Fruit fly (Drosophila melanogaster) whole organism: Measurements from ENCODE around the gene CG14441.

Experiments used
- CG8478 ChIP-seq: fragments of >200 bp; optimal IDR thresholded peaks from 2 replicates; lab custom pipeline; 2018; ENCODE audit warnings: inconsistent platforms
- Dll ChIP-seq: fragments of >200 bp; optimal IDR thresholded peaks from 2 replicates; lab custom pipeline; 2017
- EcR ChIP-seq, 2 experiments: fragments of >200 bp; optimal IDR thresholded peaks; 2 replicates each; lab custom pipeline; 2017; ENCODE audit warnings: missing biosample characterization in 2 of 2, missing genetic modification characterization in 2 of 2, missing genetic modification reagents in 2 of 2
- pan ChIP-seq: fragments of >200 bp; optimal IDR thresholded peaks from 2 replicates; lab custom pipeline; 2017
- psq ChIP-seq: fragments of >200 bp; optimal IDR thresholded peaks from 2 replicates; lab custom pipeline; 2017
- usp ChIP-seq: fragments of >200 bp; optimal IDR thresholded peaks from 2 replicates; lab custom pipeline; 2017; ENCODE audit warnings: missing biosample characterization, missing genetic modification characterization, mixed read lengths

The CG14441 gene

dm6 chrX:6677826-6678489 lies 21.4 kb upstream of the CG14441 start, which contains the start of gene Fum1:
Fum1 (plus strand) TSS chrX:6678424.
- TF ChIP-seq usp (GFP tag; lab: Kevin White, UChicago) (no peak), pan (no peak), CG8478 (no peak), EcR (GFP tag; optimal IDR thresholded peaks at IDR 0.05; lab: Kevin White, UChicago) (no peak), Dll (lab: Kevin White, UChicago) (no peak), psq (no peak)

dm6 chrX:6678635-6679501 lies 20.4 kb upstream of the CG14441 start, which contains the start of gene ND-ASHI:
ND-ASHI (minus strand) TSS chrX:6679118.
- no peak for TF ChIP-seq Dll (lab: Kevin White, UChicago)
- TF ChIP-seq psq: no peak
- TF ChIP-seq CG8478: no peak
- no peak for TF ChIP-seq usp (GFP tag; lab: Kevin White, UChicago)
- TF ChIP-seq EcR (GFP tag; optimal IDR thresholded peaks at IDR 0.05; lab: Kevin White, UChicago): no peak
- no peak for TF ChIP-seq pan

- TF ChIP-seq CG8478 (no peak), pan (no peak), usp (GFP tag; lab: Kevin White, UChicago) (no peak), psq (no peak), EcR (GFP tag; optimal IDR thresholded peaks at IDR 0.05; lab: Kevin White, UChicago) (no peak), Dll (lab: Kevin White, UChicago) (peak; percentile 16)
Measured at dm6 chrX:6679502-6679810, 19.9 kb upstream of the CG14441 start.

dm6 chrX:6681467-6681866 lies 17.8 kb upstream of the CG14441 start, which contains the start of gene Fum2:
Fum2 (plus strand) TSS chrX:6681767.
- TF ChIP-seq pan: no peak
- no peak for TF ChIP-seq psq
- TF ChIP-seq usp (GFP tag; lab: Kevin White, UChicago): no peak
- no peak for TF ChIP-seq Dll (lab: Kevin White, UChicago)
- TF ChIP-seq EcR (GFP tag; optimal IDR thresholded peaks at IDR 0.05; lab: Kevin White, UChicago): no peak
- no peak for TF ChIP-seq CG8478

dm6 chrX:6683635-6684499 lies 15.4 kb upstream of the CG14441 start, which contains the start of gene Pink1:
Pink1 (plus strand) TSS chrX:6683798.
- no peak for TF ChIP-seq Dll (lab: Kevin White, UChicago)
- no peak for TF ChIP-seq EcR (GFP tag; optimal IDR thresholded peaks at IDR 0.05; lab: Kevin White, UChicago)
- no peak for TF ChIP-seq CG8478
- no peak for TF ChIP-seq usp (GFP tag; lab: Kevin White, UChicago)
- no peak for TF ChIP-seq pan
- no peak for TF ChIP-seq psq

dm6 chrX:6687267-6687666 lies 12.0 kb upstream of the CG14441 start, which contains the start of gene CG44303:
CG44303 (minus strand) TSS chrX:6687420.
- no peak for TF ChIP-seq psq
- no peak for TF ChIP-seq CG8478
- TF ChIP-seq pan: no peak

- no peak for TF ChIP-seq pan
- no peak for TF ChIP-seq usp (GFP tag; lab: Kevin White, UChicago)
- TF ChIP-seq CG8478: no peak
Measured at dm6 chrX:6688620-6689400, 10.5 kb upstream of the CG14441 start, which contains the start of gene CG3184. CG3184 (minus strand) TSS chrX:6688774.

dm6 chrX:6694105-6694788 lies 5.1 kb upstream of the CG14441 start:
- TF ChIP-seq EcR (GFP tag; optimal IDR thresholded peaks at IDR 0.05; lab: Kevin White, UChicago): no peak
- no peak for TF ChIP-seq pan
- peak; percentile 41 for TF ChIP-seq CG8478
- TF ChIP-seq Dll (lab: Kevin White, UChicago): peak; percentile 75

dm6 chrX:6694979-6695388 lies 4.3 kb upstream of the CG14441 start, which contains the start of gene CG14442:
CG14442 (minus strand) TSS chrX:6695007.
- TF ChIP-seq pan (no peak), Dll (lab: Kevin White, UChicago) (no peak), EcR (GFP tag; optimal IDR thresholded peaks at IDR 0.05; lab: Kevin White, UChicago) (no peak), psq (no peak), usp (GFP tag; lab: Kevin White, UChicago) (no peak), CG8478 (no peak)

- no peak for TF ChIP-seq psq
- TF ChIP-seq pan: no peak
- no peak for TF ChIP-seq CG8478
- TF ChIP-seq EcR (GFP tag; optimal IDR thresholded peaks at IDR 0.05; lab: Kevin White, UChicago): no peak
- no peak for TF ChIP-seq Dll (lab: Kevin White, UChicago)
- no peak for TF ChIP-seq usp (GFP tag; lab: Kevin White, UChicago)
Measured at dm6 chrX:6696467-6696866, 2.8 kb upstream of the CG14441 start.
